Worm (Caenorhabditis elegans) whole organism, L2 larva: ENCODE results near the gene C29F7.2.

Source experiments
- elt-3 ChIP-seq: sonication (generic microtip); optimal IDR thresholded peaks from 2 replicates; lab custom pipeline; 2017; ENCODE audit warnings: missing biosample characterization, missing genetic modification characterization
- lin-13 ChIP-seq: fragments of 150-350 bp; optimal IDR thresholded peaks from 2 replicates; lab custom pipeline; 2014; ENCODE audit warnings: missing biosample characterization, missing genetic modification reagents, missing genetic modification characterization
- nhr-11 ChIP-seq: fragments of 150-350 bp; optimal IDR thresholded peaks from 2 replicates; lab custom pipeline; 2014; ENCODE audit warnings: missing biosample characterization, missing genetic modification characterization
- nhr-12 ChIP-seq: fragments of 150-350 bp; optimal IDR thresholded peaks from 2 replicates; lab custom pipeline; 2014; ENCODE audit warnings: missing biosample characterization, missing genetic modification characterization
- nhr-77 ChIP-seq: fragments of 150-350 bp; optimal IDR thresholded peaks from 2 replicates; lab custom pipeline; 2014; ENCODE audit warnings: missing biosample characterization, missing genetic modification characterization
- skn-1 ChIP-seq: sonication (generic microtip); optimal IDR thresholded peaks from 2 replicates; lab custom pipeline; 2017; ENCODE audit warnings: missing biosample characterization, missing genetic modification characterization
- snpc-4 ChIP-seq: fragments of 150-350 bp; optimal IDR thresholded peaks from 2 replicates; lab custom pipeline; 2014; ENCODE audit warnings: missing biosample characterization, missing genetic modification characterization
- unc-55 ChIP-seq: fragments of 150-350 bp; sonication (generic microtip); optimal IDR thresholded peaks from 3 replicates; lab custom pipeline; 2014; ENCODE audit warnings: missing biosample characterization, missing genetic modification reagents, missing genetic modification characterization
- unc-62 ChIP-seq: fragments of 150-350 bp; optimal IDR thresholded peaks from 2 replicates; lab custom pipeline; 2014; ENCODE audit warnings: missing biosample characterization, missing genetic modification reagents, missing genetic modification characterization
- zag-1 ChIP-seq: fragments of 150-350 bp; optimal IDR thresholded peaks from 2 replicates; lab custom pipeline; 2014; ENCODE audit warnings: missing biosample characterization, missing genetic modification characterization

- TF ChIP-seq nhr-11 (tag; lab: Kevin White, UChicago) (no peak), lin-13 (no peak), nhr-77 (tag; lab: Kevin White, UChicago) (no peak), skn-1 (tag; lab: Kevin White, UChicago) (no peak), zag-1 (tag; lab: Kevin White, UChicago) (no peak), nhr-12 (tag; lab: Kevin White, UChicago) (no peak), unc-62 (GFP tag; lab: Kevin White, UChicago) (no peak), elt-3 (tag; lab: Kevin White, UChicago) (no peak), snpc-4 (tag; lab: Kevin White, UChicago) (no peak), unc-55 (no peak)
Observed at ce11 chrX:13412307-13412706, 3.6 kb upstream of the C29F7.2 start.
